Fruit fly (Drosophila melanogaster) whole organism, wandering third instar larva: ENCODE data around the gene CG17404.
A peak's percentile ranks its signal among the peaks of the same experiment; 100 is the strongest.

Experiments used
- Abd-B ChIP-seq: fragments of >200 bp; optimal IDR thresholded peaks from 2 replicates; lab custom pipeline; 2017; ENCODE audit warnings: missing biosample characterization, missing genetic modification characterization
- CG32264 ChIP-seq: fragments of 200-800 bp; sonication (Bioruptor generic); optimal IDR thresholded peaks from 2 replicates; lab custom pipeline; 2016; ENCODE audit warnings: missing biosample characterization, missing genetic modification characterization
- CG9705 ChIP-seq: fragments of 200-800 bp; sonication (Bioruptor generic); optimal IDR thresholded peaks from 2 replicates; lab custom pipeline; 2018; ENCODE audit warnings: missing biosample characterization, mild to moderate bottlenecking, missing genetic modification characterization
- CrebA ChIP-seq: fragments of 200-800 bp; sonication (Bioruptor generic); optimal IDR thresholded peaks from 2 replicates; lab custom pipeline; 2016; ENCODE audit warnings: missing biosample characterization, mild to moderate bottlenecking, missing genetic modification characterization, borderline replicate concordance
- Dfd ChIP-seq: fragments of >200 bp; optimal IDR thresholded peaks from 2 replicates; lab custom pipeline; 2017; ENCODE audit warnings: missing biosample characterization, missing genetic modification characterization
- Dif ChIP-seq: fragments of 200-275, 200-300 bp; sonication (Bioruptor generic); optimal IDR thresholded peaks from 2 replicates; lab custom pipeline; 2018; ENCODE audit warnings: missing biosample characterization, missing genetic modification characterization; ENCODE audit not compliant: partially characterized antibody
- GATAd ChIP-seq: sonication (Bioruptor generic); optimal IDR thresholded peaks from 2 replicates; lab custom pipeline; 2016; ENCODE audit warnings: missing biosample characterization, missing genetic modification characterization
- HLH106 ChIP-seq: fragments of 200-800 bp; optimal IDR thresholded peaks from 3 replicates; lab custom pipeline; 2019; ENCODE audit warnings: missing biosample characterization, mild to moderate bottlenecking, missing genetic modification characterization, moderate library complexity
- Hnf4 ChIP-seq: fragments of 200-800 bp; sonication (Bioruptor generic); optimal IDR thresholded peaks from 2 replicates; lab custom pipeline; 2016; ENCODE audit warnings: missing biosample characterization, mild to moderate bottlenecking, missing genetic modification characterization
- Hr78 ChIP-seq: fragments of >200 bp; optimal IDR thresholded peaks from 2 replicates; lab custom pipeline; 2017; ENCODE audit warnings: missing biosample characterization, missing genetic modification characterization
- Hr83 ChIP-seq: fragments of 200-300 bp; sonication (Bioruptor generic); optimal IDR thresholded peaks from 2 replicates; lab custom pipeline; 2016; ENCODE audit warnings: missing biosample characterization, mild to moderate bottlenecking, missing genetic modification characterization, moderate library complexity; ENCODE audit not compliant: poor library complexity, severe bottlenecking
- Jra ChIP-seq: sonication (Bioruptor generic); optimal IDR thresholded peaks from 2 replicates; lab custom pipeline; 2016; ENCODE audit warnings: missing biosample characterization, missing genetic modification characterization
- Mio ChIP-seq: sonication (Bioruptor generic); optimal IDR thresholded peaks from 2 replicates; lab custom pipeline; 2016; ENCODE audit warnings: missing biosample characterization, missing genetic modification characterization
- Myc ChIP-seq: fragments of >200 bp; optimal IDR thresholded peaks from 2 replicates; lab custom pipeline; 2017
- N ChIP-seq: fragments of >200 bp; optimal IDR thresholded peaks from 2 replicates; lab custom pipeline; 2018; ENCODE audit warnings: missing biosample characterization, missing external identifiers, missing genetic modification characterization
- OdsH ChIP-seq: fragments of 200-800 bp; sonication (Bioruptor generic); optimal IDR thresholded peaks from 2 replicates; lab custom pipeline; 2016; ENCODE audit warnings: missing biosample characterization, mild to moderate bottlenecking, missing genetic modification characterization
- Rel ChIP-seq, 2 experiments: fragments of 200-800 bp; sonication (Bioruptor generic) in 1 of 2; optimal IDR thresholded peaks; 2 replicates in 1 of 2; 3 replicates in 1 of 2; lab custom pipeline; 2016 to 2019; ENCODE audit warnings: mild to moderate bottlenecking in 2 of 2, missing biosample characterization in 2 of 2, missing genetic modification characterization in 2 of 2, moderate library complexity in 1 of 2
- Sp1 ChIP-seq: fragments of 200-800 bp; sonication (Bioruptor generic); optimal IDR thresholded peaks from 3 replicates; lab custom pipeline; 2019; ENCODE audit warnings: missing biosample characterization, mild to moderate bottlenecking, missing genetic modification characterization, moderate library complexity
- Vsx2 ChIP-seq: fragments of 200-300, 225-300 bp; sonication (Bioruptor generic); optimal IDR thresholded peaks from 2 replicates; lab custom pipeline; 2018; ENCODE audit warnings: missing biosample characterization, missing genetic modification characterization; ENCODE audit not compliant: partially characterized antibody
- br ChIP-seq: fragments of 200-800 bp; sonication (Bioruptor generic); optimal IDR thresholded peaks from 2 replicates; lab custom pipeline; 2016; ENCODE audit warnings: missing biosample characterization, missing genetic modification characterization
- brk ChIP-seq: fragments of 200-800 bp; sonication (Bioruptor generic); optimal IDR thresholded peaks from 2 replicates; lab custom pipeline; 2016; ENCODE audit warnings: missing biosample characterization, mild to moderate bottlenecking, missing genetic modification characterization
- dl ChIP-seq, 2 experiments: fragments of 175-275, 200-275 bp in 1 of 2; fragments of 200-275 bp in 1 of 2; sonication (Bioruptor generic); optimal IDR thresholded peaks; lab custom pipeline; 2018; ENCODE audit warnings: mild to moderate bottlenecking in 2 of 2, missing biosample characterization in 2 of 2, missing genetic modification characterization in 2 of 2, moderate library complexity in 2 of 2; ENCODE audit not compliant: partially characterized antibody in 2 of 2, insufficient read depth in 1 of 2
- dmrt93B ChIP-seq: fragments of 200-800 bp; sonication (Bioruptor generic); optimal IDR thresholded peaks from 2 replicates; lab custom pipeline; 2018; ENCODE audit warnings: missing biosample characterization, mild to moderate bottlenecking, missing genetic modification characterization
- dsf ChIP-seq: sonication (Bioruptor generic); optimal IDR thresholded peaks from 2 replicates; lab custom pipeline; 2016; ENCODE audit warnings: missing biosample characterization, missing genetic modification characterization, borderline replicate concordance
- ey ChIP-seq: fragments of 200-800 bp; sonication (Bioruptor generic); optimal IDR thresholded peaks from 2 replicates; lab custom pipeline; 2016; ENCODE audit warnings: missing biosample characterization, missing genetic modification characterization
- foxo ChIP-seq, 2 experiments: fragments of 200-800 bp; sonication (Bioruptor generic); optimal IDR thresholded peaks; 2 replicates in 1 of 2; 3 replicates in 1 of 2; lab custom pipeline; 2016 to 2017; ENCODE audit warnings: missing biosample characterization in 2 of 2, missing genetic modification characterization in 2 of 2
- fru ChIP-seq: fragments of 200-800 bp; sonication (Bioruptor generic); optimal IDR thresholded peaks from 3 replicates; lab custom pipeline; 2016; ENCODE audit warnings: missing biosample characterization, mild to moderate bottlenecking, missing genetic modification characterization
- h ChIP-seq: fragments of 200-800 bp; sonication (Bioruptor generic); optimal IDR thresholded peaks from 3 replicates; lab custom pipeline; 2016; ENCODE audit warnings: missing biosample characterization, mild to moderate bottlenecking, missing genetic modification characterization
- jim ChIP-seq: fragments of 175-275, 200-325 bp; sonication (Bioruptor generic); optimal IDR thresholded peaks from 2 replicates; lab custom pipeline; 2016; ENCODE audit warnings: missing biosample characterization, mild to moderate bottlenecking, missing genetic modification characterization
- lola ChIP-seq: fragments of >200 bp; optimal IDR thresholded peaks from 2 replicates; lab custom pipeline; 2017; ENCODE audit warnings: missing biosample characterization, missing genetic modification characterization
- pan ChIP-seq: fragments of >200 bp; optimal IDR thresholded peaks from 2 replicates; lab custom pipeline; 2017
- psq ChIP-seq: fragments of 200-800 bp; sonication (Bioruptor generic); optimal IDR thresholded peaks from 3 replicates; lab custom pipeline; 2017; ENCODE audit warnings: missing biosample characterization, mild to moderate bottlenecking, missing genetic modification characterization, moderate library complexity
- rgr ChIP-seq: fragments of 200-800 bp; sonication (Bioruptor generic); optimal IDR thresholded peaks from 3 replicates; lab custom pipeline; 2016; ENCODE audit warnings: missing biosample characterization, mild to moderate bottlenecking, missing genetic modification characterization
- sage ChIP-seq: fragments of 200-800 bp; sonication (Bioruptor generic); optimal IDR thresholded peaks from 2 replicates; lab custom pipeline; 2016; ENCODE audit warnings: missing biosample characterization, mild to moderate bottlenecking, missing genetic modification characterization
- sv ChIP-seq: fragments of 200-800 bp; sonication (Bioruptor generic); optimal IDR thresholded peaks from 3 replicates; lab custom pipeline; 2016; ENCODE audit warnings: missing biosample characterization, missing genetic modification characterization
- tai ChIP-seq: sonication (Bioruptor generic); optimal IDR thresholded peaks from 2 replicates; lab custom pipeline; 2016; ENCODE audit warnings: missing biosample characterization, missing genetic modification characterization
- usp ChIP-seq: fragments of >200 bp; optimal IDR thresholded peaks from 2 replicates; lab custom pipeline; 2017; ENCODE audit warnings: missing biosample characterization, missing genetic modification characterization
- woc ChIP-seq: sonication (Bioruptor generic); optimal IDR thresholded peaks from 2 replicates; lab custom pipeline; 2016; ENCODE audit warnings: missing biosample characterization, mild to moderate bottlenecking, missing genetic modification characterization

CG17404 gene

dm6 chr3R:12221366-12221916 is 3.4 kb downstream of the CG17404 start, which contains the start of gene CG4860:
TSS of gene CG4860 (minus strand) at chr3R:12221464.
- TF ChIP-seq sage = peak; percentile 76
- peak; percentile 18 for TF ChIP-seq Mio (GFP tag; lab: Kevin White, UChicago)
- TF ChIP-seq Hr83 (GFP tag; lab: Kevin White, UChicago) = peak; percentile 86
- peak; percentile 48 for TF ChIP-seq jim (GFP tag; lab: Kevin White, UChicago)
- TF ChIP-seq psq (GFP tag; lab: Kevin White, UChicago) = peak; percentile 75
- peak; percentile 89 for TF ChIP-seq ey (GFP tag; lab: Kevin White, UChicago)
- peak; percentile 58 for TF ChIP-seq dmrt93B (GFP tag; lab: Kevin White, UChicago)
- TF ChIP-seq lola = no peak
- TF ChIP-seq foxo (GFP tag; optimal IDR thresholded peaks at IDR 0.05; lab: Kevin White, UChicago) = peak; percentile 42 to 96
- no peak for TF ChIP-seq Myc (lab: Kevin White, UChicago)
- peak; percentile 88 for TF ChIP-seq OdsH (GFP tag; lab: Kevin White, UChicago)
- no peak for TF ChIP-seq tai (GFP tag; lab: Kevin White, UChicago)
- no peak for TF ChIP-seq Vsx2 (GFP tag; lab: Kevin White, UChicago)
- TF ChIP-seq dsf (GFP tag; lab: Kevin White, UChicago) = peak; percentile 73
- TF ChIP-seq woc (GFP tag; lab: Kevin White, UChicago) = peak; percentile 73
- no peak for TF ChIP-seq N
- TF ChIP-seq usp (GFP tag; lab: Kevin White, UChicago) = no peak
- no peak for TF ChIP-seq Dif (GFP tag; lab: Kevin White, UChicago)
- peak; percentile 77 for TF ChIP-seq CrebA (GFP tag; lab: Kevin White, UChicago)
- no peak for TF ChIP-seq pan (lab: Kevin White, UChicago)
- peak; percentile 35 for TF ChIP-seq Rel (GFP tag; optimal IDR thresholded peaks at IDR 0.05; lab: Kevin White, UChicago)
- TF ChIP-seq Rel (tag; optimal IDR thresholded peaks at IDR 0.05; lab: Kevin White, UChicago) = peak; percentile 98
- TF ChIP-seq Abd-B (GFP tag; lab: Kevin White, UChicago) = no peak
- no peak for TF ChIP-seq Hnf4 (GFP tag; lab: Kevin White, UChicago)
- TF ChIP-seq rgr (GFP tag; lab: Kevin White, UChicago) = peak; percentile 90
- peak; percentile 70 for TF ChIP-seq CG9705 (GFP tag; lab: Kevin White, UChicago)
- TF ChIP-seq CG32264 (GFP tag; lab: Kevin White, UChicago) = peak; percentile 79
- TF ChIP-seq sv (GFP tag; lab: Kevin White, UChicago) = peak; percentile 85
- TF ChIP-seq Jra (GFP tag; lab: Kevin White, UChicago) = peak; percentile 79
- peak; percentile 91 for TF ChIP-seq fru (GFP tag; lab: Kevin White, UChicago)
- TF ChIP-seq GATAd = peak; percentile 64
- peak; percentile 88 for TF ChIP-seq HLH106 (tag; lab: Kevin White, UChicago)
- TF ChIP-seq Dfd = no peak
- TF ChIP-seq h (GFP tag; lab: Kevin White, UChicago) = peak; percentile 93
- TF ChIP-seq dl (GFP tag; optimal IDR thresholded peaks at IDR 0.05; lab: Kevin White, UChicago; ENCODE audit: insufficient read depth in 1 of 2, partially characterized antibody in 2 of 2) = no peak
- peak; percentile 85 for TF ChIP-seq Sp1 (GFP tag; lab: Kevin White, UChicago)
- TF ChIP-seq brk (GFP tag; lab: Kevin White, UChicago) = peak; percentile 80
- no peak for TF ChIP-seq Hr78 (GFP tag; lab: Kevin White, UChicago)
- TF ChIP-seq br (GFP tag; lab: Kevin White, UChicago) = peak; percentile 91

- TF ChIP-seq foxo (GFP tag; optimal IDR thresholded peaks at IDR 0.05; lab: Kevin White, UChicago) (peak in 1 of 2 experiments; percentile 14), N (no peak), sv (GFP tag; lab: Kevin White, UChicago) (no peak), dmrt93B (GFP tag; lab: Kevin White, UChicago) (no peak), ey (GFP tag; lab: Kevin White, UChicago) (no peak), Vsx2 (GFP tag; lab: Kevin White, UChicago) (no peak), Rel (GFP tag; optimal IDR thresholded peaks at IDR 0.05; lab: Kevin White, UChicago) (no peak), Rel (tag; optimal IDR thresholded peaks at IDR 0.05; lab: Kevin White, UChicago) (peak; percentile 94), Dfd (no peak), Dif (GFP tag; lab: Kevin White, UChicago) (no peak), h (GFP tag; lab: Kevin White, UChicago) (no peak), CrebA (GFP tag; lab: Kevin White, UChicago) (peak; percentile 27), rgr (GFP tag; lab: Kevin White, UChicago) (no peak), Myc (lab: Kevin White, UChicago) (no peak), tai (GFP tag; lab: Kevin White, UChicago) (no peak), OdsH (GFP tag; lab: Kevin White, UChicago) (no peak), Hr83 (GFP tag; lab: Kevin White, UChicago) (no peak), sage (no peak), Abd-B (GFP tag; lab: Kevin White, UChicago) (no peak), Jra (GFP tag; lab: Kevin White, UChicago) (no peak), CG9705 (GFP tag; lab: Kevin White, UChicago) (no peak), Mio (GFP tag; lab: Kevin White, UChicago) (no peak), dl (GFP tag; optimal IDR thresholded peaks at IDR 0.05; lab: Kevin White, UChicago; ENCODE audit: insufficient read depth in 1 of 2, partially characterized antibody in 2 of 2) (no peak)
Observed at dm6 chr3R:12219497-12219896, 5.3 kb downstream of the CG17404 start, which contains the start of gene Cog1. TSS of gene Cog1 (minus strand) at chr3R:12219686.
